Worm (Caenorhabditis elegans) whole organism, L1 larva: ENCODE measurements around the gene C54E10.7.
A peak's percentile ranks its signal among the peaks of the same experiment; 100 is the strongest.

Experiments
- C16A3.4 ChIP-seq: fragments of 150-350 bp; optimal IDR thresholded peaks from 2 replicates; lab custom pipeline; 2014; ENCODE audit warnings: missing biosample characterization, missing genetic modification characterization
- C34B4.2 ChIP-seq: sonication (generic microtip); optimal IDR thresholded peaks from 2 replicates; lab custom pipeline; 2017; ENCODE audit warnings: mild to moderate bottlenecking, missing genetic modification characterization, missing compliant biosample characterization
- F16B12.6 ChIP-seq: fragments of 150-350 bp; optimal IDR thresholded peaks from 2 replicates; lab custom pipeline; 2014; ENCODE audit warnings: missing biosample characterization, missing genetic modification characterization
- aly-2 ChIP-seq: fragments of 150-350 bp; optimal IDR thresholded peaks from 2 replicates; lab custom pipeline; 2014; ENCODE audit warnings: missing biosample characterization, missing genetic modification characterization
- blmp-1 ChIP-seq: fragments of 150-350 bp; optimal IDR thresholded peaks from 2 replicates; lab custom pipeline; 2014; ENCODE audit warnings: missing biosample characterization, missing genetic modification characterization
- ceh-82 ChIP-seq, 3 experiments: fragments of 150-350 bp in 1 of 3; sonication (generic microtip) in 2 of 3; optimal IDR thresholded peaks; 2 replicates each; lab custom pipeline; 2014 to 2017; ENCODE audit warnings: missing biosample characterization in 3 of 3, missing genetic modification characterization in 3 of 3
- dpl-1 ChIP-seq, 3 experiments: fragments of 150-350 bp in 2 of 3; sonication (generic microtip) in 1 of 3; optimal IDR thresholded peaks; 2 replicates each; lab custom pipeline; 2014 to 2017; ENCODE audit warnings: missing biosample characterization in 3 of 3, missing genetic modification characterization in 3 of 3, missing genetic modification reagents in 3 of 3
- dsc-1 ChIP-seq: sonication (generic microtip); optimal IDR thresholded peaks from 2 replicates; lab custom pipeline; 2016; ENCODE audit warnings: mild to moderate bottlenecking, missing genetic modification characterization, missing compliant biosample characterization
- efl-1 ChIP-seq, 4 experiments: fragments of 150-350 bp; optimal IDR thresholded peaks in 3 of 4; peaks in 1 of 4; 1 replicate in 1 of 4; 2 replicates in 3 of 4; lab custom pipeline; 2014; ENCODE audit warnings: missing biosample characterization in 2 of 4, missing genetic modification characterization in 2 of 4, missing genetic modification reagents in 2 of 4
- efl-3 ChIP-seq: fragments of 200-800 bp; sonication (Bioruptor generic); optimal IDR thresholded peaks from 2 replicates; lab custom pipeline; 2018; ENCODE audit warnings: mild to moderate bottlenecking, missing genetic modification characterization, missing compliant biosample characterization
- elt-3 ChIP-seq, 6 experiments: fragments of 150-350 bp in 1 of 6; sonication (generic microtip); optimal IDR thresholded peaks; 2 replicates each; lab custom pipeline; 2017 to 2018; ENCODE audit warnings: missing biosample characterization in 6 of 6, missing genetic modification characterization in 6 of 6, inconsistent platforms in 1 of 6
- ets-5 ChIP-seq: fragments of 200-800 bp; sonication (Bioruptor generic); IDR thresholded peaks from 2 replicates; pipeline ENCODE4 v1.3.6; 2022; ENCODE audit warnings: missing genetic modification characterization, missing compliant biosample characterization
- fkh-10 ChIP-seq: sonication (generic microtip); optimal IDR thresholded peaks from 2 replicates; lab custom pipeline; 2017; ENCODE audit warnings: missing biosample characterization, missing genetic modification reagents, missing genetic modification characterization
- fkh-8 ChIP-seq: sonication (generic microtip); optimal IDR thresholded peaks from 2 replicates; lab custom pipeline; 2016; ENCODE audit warnings: mild to moderate bottlenecking, missing genetic modification characterization, missing compliant biosample characterization
- fos-1 ChIP-seq: fragments of 150-350 bp; optimal IDR thresholded peaks from 2 replicates; lab custom pipeline; 2014; ENCODE audit warnings: missing biosample characterization, missing genetic modification characterization
- hpl-2 ChIP-seq: fragments of 150-350 bp; optimal IDR thresholded peaks from 2 replicates; lab custom pipeline; 2014; ENCODE audit warnings: missing biosample characterization, missing genetic modification reagents, missing genetic modification characterization
- lin-13 ChIP-seq: fragments of 150-350 bp; optimal IDR thresholded peaks from 2 replicates; lab custom pipeline; 2014; ENCODE audit warnings: missing biosample characterization, missing genetic modification reagents, missing genetic modification characterization
- lin-14 ChIP-seq: fragments of 200-800 bp; sonication (Bioruptor generic); optimal IDR thresholded peaks from 2 replicates; lab custom pipeline; 2018; ENCODE audit warnings: mild to moderate bottlenecking, missing genetic modification characterization, moderate library complexity, missing compliant biosample characterization
- lin-35 ChIP-seq, 2 experiments: fragments of 150-350 bp; optimal IDR thresholded peaks; 2 replicates each; lab custom pipeline; 2014; ENCODE audit warnings: missing biosample characterization in 2 of 2, missing genetic modification characterization in 2 of 2, missing genetic modification reagents in 2 of 2
- lir-3 ChIP-seq: sonication (generic microtip); optimal IDR thresholded peaks from 2 replicates; lab custom pipeline; 2016; ENCODE audit warnings: mild to moderate bottlenecking, missing genetic modification characterization, moderate library complexity, missing compliant biosample characterization; ENCODE audit not compliant: poor library complexity
- lsy-2 ChIP-seq, 2 experiments: fragments of 150-350 bp; optimal IDR thresholded peaks; 2 replicates each; lab custom pipeline; 2014; ENCODE audit warnings: missing biosample characterization in 2 of 2, missing genetic modification characterization in 2 of 2
- mef-2 ChIP-seq: fragments of 150-350 bp; optimal IDR thresholded peaks from 2 replicates; lab custom pipeline; 2014; ENCODE audit warnings: missing biosample characterization, missing genetic modification characterization
- mep-1 ChIP-seq: fragments of 150-350 bp; optimal IDR thresholded peaks from 2 replicates; lab custom pipeline; 2014; ENCODE audit warnings: missing biosample characterization, missing genetic modification characterization
- nhr-11 ChIP-seq: fragments of 150-350 bp; optimal IDR thresholded peaks from 2 replicates; lab custom pipeline; 2014; ENCODE audit warnings: missing biosample characterization, missing genetic modification characterization
- nhr-12 ChIP-seq: sonication (generic microtip); optimal IDR thresholded peaks from 2 replicates; lab custom pipeline; 2017; ENCODE audit warnings: missing biosample characterization, missing genetic modification characterization
- nhr-237 ChIP-seq: fragments of 150-350 bp; optimal IDR thresholded peaks from 2 replicates; lab custom pipeline; 2014; ENCODE audit warnings: missing biosample characterization, missing genetic modification characterization
- nhr-28 ChIP-seq: fragments of 150-350 bp; optimal IDR thresholded peaks from 2 replicates; lab custom pipeline; 2014; ENCODE audit warnings: missing biosample characterization, missing genetic modification characterization
- nhr-47 ChIP-seq: sonication (generic microtip); optimal IDR thresholded peaks from 2 replicates; lab custom pipeline; 2016; ENCODE audit warnings: mild to moderate bottlenecking, missing genetic modification characterization, moderate library complexity, missing compliant biosample characterization
- nhr-71 ChIP-seq: sonication (generic microtip); optimal IDR thresholded peaks from 2 replicates; lab custom pipeline; 2016; ENCODE audit warnings: mild to moderate bottlenecking, missing genetic modification characterization, moderate library complexity, missing compliant biosample characterization
- nhr-77 ChIP-seq: fragments of 150-350 bp; optimal IDR thresholded peaks from 2 replicates; lab custom pipeline; 2014; ENCODE audit warnings: missing biosample characterization, missing genetic modification characterization
- nhr-85 ChIP-seq: sonication (generic microtip); peaks from one replicate; lab custom pipeline; 2016; ENCODE audit warnings: missing genetic modification characterization, inconsistent platforms, missing compliant biosample characterization
- pqm-1 ChIP-seq: sonication (generic microtip); optimal IDR thresholded peaks from 3 replicates; lab custom pipeline; 2017; ENCODE audit warnings: missing biosample characterization, missing genetic modification characterization
- rnt-1 ChIP-seq: sonication (generic microtip); optimal IDR thresholded peaks from 2 replicates; lab custom pipeline; 2016; ENCODE audit warnings: mild to moderate bottlenecking, missing genetic modification characterization, moderate library complexity, missing compliant biosample characterization
- snu-23 ChIP-seq: sonication (generic microtip); optimal IDR thresholded peaks from 2 replicates; lab custom pipeline; 2016; ENCODE audit warnings: missing genetic modification characterization, missing compliant biosample characterization
- sox-4 ChIP-seq: sonication (generic microtip); optimal IDR thresholded peaks from 2 replicates; lab custom pipeline; 2016; ENCODE audit warnings: missing genetic modification characterization, missing compliant biosample characterization
- tlp-1 ChIP-seq: fragments of 150-350 bp; optimal IDR thresholded peaks from 2 replicates; lab custom pipeline; 2014; ENCODE audit warnings: missing biosample characterization, missing genetic modification characterization
- unc-62 ChIP-seq: fragments of 150-350 bp; optimal IDR thresholded peaks from 2 replicates; lab custom pipeline; 2014; ENCODE audit warnings: missing biosample characterization, missing genetic modification reagents, missing genetic modification characterization
- unc-86 ChIP-seq: sonication (generic microtip); optimal IDR thresholded peaks from 2 replicates; lab custom pipeline; 2016; ENCODE audit warnings: missing genetic modification characterization, missing compliant biosample characterization
- xbp-1 ChIP-seq: sonication (generic microtip); optimal IDR thresholded peaks from 2 replicates; lab custom pipeline; 2016; ENCODE audit warnings: missing genetic modification characterization, missing compliant biosample characterization
- zag-1 ChIP-seq: fragments of 150-350 bp; optimal IDR thresholded peaks from 2 replicates; lab custom pipeline; 2014; ENCODE audit warnings: missing biosample characterization, missing genetic modification characterization
- zip-4 ChIP-seq: fragments of 200-800 bp; sonication (Bioruptor generic); optimal IDR thresholded peaks from 2 replicates; lab custom pipeline; 2018; ENCODE audit warnings: mild to moderate bottlenecking, missing genetic modification characterization, moderate library complexity, missing compliant biosample characterization

C54E10.7 gene

DNA sequence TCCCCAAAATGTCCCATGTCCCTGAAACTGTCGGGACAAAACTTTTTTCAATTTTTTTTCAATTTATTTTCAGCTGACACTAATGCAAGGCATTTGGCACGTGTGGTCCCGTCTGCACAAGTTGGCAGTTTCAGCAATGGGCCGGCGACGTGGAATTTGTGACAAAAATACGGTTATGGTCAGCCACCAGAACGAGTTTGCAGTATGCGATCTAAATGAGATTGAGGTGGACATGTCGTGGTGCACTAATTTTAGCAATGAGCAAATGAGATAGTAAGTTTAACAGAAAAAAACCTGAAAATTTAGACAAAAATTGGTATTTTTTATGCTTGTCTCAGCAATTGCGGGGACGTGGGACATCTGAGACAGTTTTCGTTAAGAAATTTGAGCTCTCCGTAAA is 31.0 kb downstream of the C54E10.7 start:
- TF ChIP-seq lin-13 (no peak), zip-4 (GFP tag; lab: Kevin White, UChicago) (no peak), ets-5 (no peak), snu-23 (GFP tag; lab: Kevin White, UChicago) (no peak), fkh-10 (GFP tag; lab: Kevin White, UChicago) (no peak), nhr-85 (tag; lab: Kevin White, UChicago) (no peak), efl-3 (GFP tag; lab: Kevin White, UChicago) (no peak), aly-2 (tag; lab: Kevin White, UChicago) (no peak), efl-1 (optimal IDR thresholded peaks at IDR 0.05; lab: Kevin White, UChicago) (no peak), efl-1 (GFP tag; optimal IDR thresholded peaks at IDR 0.05 in 1 of 2; lab: Kevin White, UChicago) (peak in 1 of 2 experiments; percentile 63)
- TF ChIP-seq, all 84 proteins: peak for 1

DNA sequence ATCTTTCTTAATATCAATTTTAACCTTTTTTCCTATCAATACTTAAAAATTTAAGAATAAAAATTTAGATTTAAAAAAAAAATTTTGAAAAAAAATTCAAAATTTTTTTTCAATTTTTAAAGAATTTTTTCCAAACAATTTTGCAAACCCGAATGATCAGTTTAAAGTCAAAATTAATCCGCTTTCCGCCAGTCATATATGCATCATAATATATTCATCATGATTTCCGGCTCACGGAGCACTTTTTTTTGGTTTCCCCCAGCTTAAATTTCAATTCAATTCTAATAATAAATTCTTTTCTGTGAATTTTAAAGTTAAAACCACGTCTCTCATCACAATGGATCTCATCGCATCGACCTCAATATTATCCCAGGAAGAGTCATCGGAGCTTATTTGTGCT is 35.0 kb downstream of the C54E10.7 start, which contains the start of gene nhr-230:
Gene nhr-230 (plus strand): TSS at position 301 of the 400 bp plus-strand sequence.
- TF ChIP-seq dsc-1 (tag; lab: Kevin White, UChicago) (peak; percentile 4), zip-4 (GFP tag; lab: Kevin White, UChicago) (no peak), fkh-8 (peak; percentile 1)

DNA sequence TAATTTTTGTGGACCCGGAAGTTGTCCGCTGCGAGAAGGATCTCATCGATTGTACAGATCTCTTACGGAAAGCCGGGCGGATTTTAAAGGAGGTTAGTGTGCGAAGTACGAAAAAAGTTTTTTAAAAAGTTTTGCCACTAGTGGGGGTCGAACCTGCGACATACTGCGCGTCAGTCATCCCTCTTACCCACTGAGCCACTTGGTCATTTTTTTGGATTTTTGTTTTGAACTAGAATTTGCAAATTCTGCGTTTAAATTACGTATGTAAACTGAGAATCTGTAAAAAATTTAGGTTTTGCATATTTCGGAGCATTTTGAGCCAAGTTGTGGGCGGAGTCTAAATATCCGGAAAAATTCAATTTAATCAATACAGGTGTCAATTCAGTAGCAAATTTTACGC is 37.1 kb downstream of the C54E10.7 start:
- TF ChIP-seq efl-1 (optimal IDR thresholded peaks at IDR 0.05; lab: Kevin White, UChicago) (no peak), efl-1 (GFP tag; optimal IDR thresholded peaks at IDR 0.05 in 1 of 2; lab: Kevin White, UChicago) (peak in 1 of 2 experiments; percentile 42), fos-1 (tag; lab: Kevin White, UChicago) (no peak)
- TF ChIP-seq, all 84 proteins: peak for 1

DNA sequence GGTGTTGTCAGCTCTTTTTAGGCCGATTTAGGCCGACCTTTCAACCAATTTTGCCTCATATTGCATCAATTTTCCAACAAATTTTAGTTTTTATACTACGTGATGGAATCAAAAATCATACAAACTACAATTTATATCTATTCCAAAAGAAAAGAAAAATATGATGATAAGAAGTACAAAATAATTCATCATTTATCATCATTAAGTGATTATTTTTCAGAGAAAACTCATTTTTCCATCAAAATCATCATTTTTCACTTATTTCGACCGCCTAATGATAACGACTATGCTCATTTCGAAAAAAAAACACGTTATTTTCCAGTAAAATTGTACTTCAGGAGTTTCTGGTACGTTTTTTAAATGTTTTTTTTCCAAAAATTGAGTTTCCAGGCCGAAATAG is 43.3 kb downstream of the C54E10.7 start:
- TF ChIP-seq unc-62 (GFP tag; lab: Kevin White, UChicago) = no peak
- TF ChIP-seq nhr-71 (tag; lab: Kevin White, UChicago) = no peak
- TF ChIP-seq pqm-1 (tag; lab: Kevin White, UChicago) = no peak
- TF ChIP-seq rnt-1 = no peak
- no peak for TF ChIP-seq efl-1 (optimal IDR thresholded peaks at IDR 0.05; lab: Kevin White, UChicago)
- peak in 1 of 2 experiments; percentile 29 for TF ChIP-seq efl-1 (GFP tag; optimal IDR thresholded peaks at IDR 0.05 in 1 of 2; lab: Kevin White, UChicago)
- no peak for TF ChIP-seq F16B12.6 (tag; lab: Kevin White, UChicago)
- no peak for TF ChIP-seq tlp-1
- TF ChIP-seq mep-1 (tag; lab: Kevin White, UChicago) = no peak
- no peak for TF ChIP-seq ceh-82 (tag; optimal IDR thresholded peaks at IDR 0.05; lab: Kevin White, UChicago)

DNA sequence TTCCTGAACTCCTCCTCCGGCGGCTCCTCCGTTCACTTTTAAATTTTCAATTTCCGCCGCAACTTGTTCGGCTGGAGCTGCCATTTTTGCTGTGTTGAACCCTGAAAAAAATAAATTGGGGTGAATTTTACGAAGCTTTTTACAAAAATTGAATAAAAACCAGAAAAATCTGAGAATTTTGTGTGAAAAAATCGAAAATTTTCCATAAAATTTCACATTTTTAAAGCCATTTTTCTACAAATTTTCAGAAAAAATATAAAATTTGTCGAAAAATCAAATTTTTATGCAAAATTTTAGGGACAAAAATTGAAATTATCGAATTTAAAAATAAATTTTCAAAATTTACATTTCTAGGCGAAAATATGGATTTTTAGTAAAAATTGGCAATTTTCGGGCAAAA is 47.7 kb downstream of the C54E10.7 start, which contains the start of gene wars-1:
Gene wars-1 (minus strand): TSS at position 101 of the 400 bp plus-strand sequence.
- no peak for TF ChIP-seq fkh-8
- no peak for TF ChIP-seq nhr-12 (tag; lab: Kevin White, UChicago)

DNA sequence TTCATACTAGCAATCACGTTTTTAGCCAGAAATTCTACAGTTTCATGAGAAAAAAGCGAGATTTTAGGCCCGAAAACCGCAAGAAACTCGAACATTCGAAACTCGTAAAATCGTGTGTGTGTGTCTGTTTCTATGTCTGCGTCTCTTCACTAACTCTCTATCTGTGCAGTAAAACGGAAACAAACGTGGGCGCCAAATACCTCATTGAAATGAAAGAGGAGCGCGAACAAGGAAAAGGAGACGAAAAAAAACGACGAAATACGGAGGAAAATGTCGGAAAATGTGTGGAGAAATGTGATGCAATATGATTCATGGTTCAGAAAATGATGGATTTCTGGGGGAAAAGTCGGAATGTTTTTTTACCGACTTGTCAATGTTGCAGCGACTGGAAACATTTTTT is 57.1 kb downstream of the C54E10.7 start:
- TF ChIP-seq hpl-2 (GFP tag; lab: Kevin White, UChicago) (no peak), lsy-2 (tag; optimal IDR thresholded peaks at IDR 0.05; lab: Kevin White, UChicago) (peak in 1 of 2 experiments; percentile 34), blmp-1 (tag; lab: Kevin White, UChicago) (peak; percentile 61), unc-86 (tag; lab: Kevin White, UChicago) (no peak), F16B12.6 (tag; lab: Kevin White, UChicago) (peak; percentile 22), lir-3 (no peak), lin-35 (GFP tag; optimal IDR thresholded peaks at IDR 0.05; lab: Kevin White, UChicago) (peak; percentile 27 to 37), C34B4.2 (tag; lab: Kevin White, UChicago) (no peak), nhr-237 (no peak), xbp-1 (no peak), fkh-8 (peak; percentile 9), C16A3.4 (tag; lab: Kevin White, UChicago) (no peak), lin-14 (peak; percentile 79), efl-1 (optimal IDR thresholded peaks at IDR 0.05; lab: Kevin White, UChicago) (peak; percentile 36 to 40), efl-1 (GFP tag; optimal IDR thresholded peaks at IDR 0.05 in 1 of 2; lab: Kevin White, UChicago) (peak in 1 of 2 experiments; percentile 7), lin-13 (no peak), nhr-11 (no peak), elt-3 (tag; optimal IDR thresholded peaks at IDR 0.05; lab: Kevin White, UChicago) (peak in 2 of 6 experiments; percentile 3 to 6), dpl-1 (GFP tag; optimal IDR thresholded peaks at IDR 0.05; lab: Kevin White, UChicago) (peak; percentile 26 to 53 (median 33)), dsc-1 (tag; lab: Kevin White, UChicago) (no peak), nhr-28 (tag; lab: Kevin White, UChicago) (no peak), ceh-82 (tag; optimal IDR thresholded peaks at IDR 0.05; lab: Kevin White, UChicago) (peak in 1 of 3 experiments; percentile 2), nhr-47 (tag; lab: Kevin White, UChicago) (peak; percentile 22), mef-2 (no peak), sox-4 (tag; lab: Kevin White, UChicago) (no peak), nhr-85 (tag; lab: Kevin White, UChicago) (no peak), zag-1 (no peak), nhr-77 (tag; lab: Kevin White, UChicago) (no peak)
